Worm (Caenorhabditis elegans) whole organism, late embryonic: ENCODE measurements around the gene Y38H6C.25.
"Not testable (repeated sequence)": the region's sequence is repeated elsewhere in the genome, so short reads cannot be mapped to it uniquely, and the experiment has no call there.

Source experiments
- K02D7.2 ChIP-seq: sonication (generic microtip); optimal IDR thresholded peaks from 2 replicates; lab custom pipeline; 2017; ENCODE audit warnings: mild to moderate bottlenecking, missing genetic modification characterization, missing compliant biosample characterization
- Y22D7AL.16 ChIP-seq: sonication (generic microtip); optimal IDR thresholded peaks from 2 replicates; lab custom pipeline; 2016; ENCODE audit warnings: missing genetic modification characterization, missing compliant biosample characterization
- ahr-1 ChIP-seq: sonication (generic microtip); optimal IDR thresholded peaks from 2 replicates; lab custom pipeline; 2016; ENCODE audit warnings: missing genetic modification characterization, missing compliant biosample characterization
- ama-1 ChIP-seq: fragments of 150-350 bp; optimal IDR thresholded peaks from 2 replicates; lab custom pipeline; 2014
- ceh-18 ChIP-seq: sonication (generic microtip); optimal IDR thresholded peaks from 2 replicates; lab custom pipeline; 2016; ENCODE audit warnings: missing genetic modification characterization, missing compliant biosample characterization
- ceh-19 ChIP-seq: fragments of 200-800 bp; sonication (Bioruptor generic); optimal IDR thresholded peaks from 2 replicates; lab custom pipeline; 2018; ENCODE audit warnings: mild to moderate bottlenecking, missing genetic modification characterization, missing compliant biosample characterization
- ceh-30 ChIP-seq: fragments of 150-350 bp; optimal IDR thresholded peaks from 2 replicates; lab custom pipeline; 2014; ENCODE audit warnings: missing biosample characterization, missing genetic modification characterization
- ceh-31 ChIP-seq: sonication (generic microtip); optimal IDR thresholded peaks from 2 replicates; lab custom pipeline; 2016; ENCODE audit warnings: missing genetic modification characterization, missing compliant biosample characterization
- ceh-45 ChIP-seq: fragments of 200-800 bp; sonication (Bioruptor generic); IDR thresholded peaks from 2 replicates; pipeline ENCODE4 v1.3.6; 2022; ENCODE audit warnings: missing genetic modification reagents, missing genetic modification characterization, missing compliant biosample characterization
- ceh-9 ChIP-seq: sonication (generic microtip); optimal IDR thresholded peaks from 2 replicates; lab custom pipeline; 2016; ENCODE audit warnings: mild to moderate bottlenecking, missing genetic modification characterization, inconsistent platforms, missing compliant biosample characterization
- eyg-1 ChIP-seq: sonication (generic microtip); optimal IDR thresholded peaks from 2 replicates; lab custom pipeline; 2016; ENCODE audit warnings: missing genotype, missing genetic modification characterization, missing compliant biosample characterization
- fax-1 ChIP-seq: sonication (generic microtip); optimal IDR thresholded peaks from 2 replicates; lab custom pipeline; 2016; ENCODE audit warnings: missing genotype, missing genetic modification characterization, missing compliant biosample characterization
- fkh-10 ChIP-seq: fragments of 150-350 bp; optimal IDR thresholded peaks from 2 replicates; lab custom pipeline; 2014; ENCODE audit warnings: missing biosample characterization, missing genetic modification reagents, missing genetic modification characterization
- gmeb-2 ChIP-seq: sonication (generic microtip); optimal IDR thresholded peaks from 2 replicates; lab custom pipeline; 2016; ENCODE audit warnings: missing genetic modification characterization, inconsistent platforms, missing compliant biosample characterization
- hlh-13 ChIP-seq: fragments of 200-800 bp; sonication (Bioruptor generic); optimal IDR thresholded peaks from 2 replicates; lab custom pipeline; 2018; ENCODE audit warnings: mild to moderate bottlenecking, missing genetic modification characterization, missing compliant biosample characterization
- hlh-15 ChIP-seq: sonication (generic microtip); optimal IDR thresholded peaks from 2 replicates; lab custom pipeline; 2016; ENCODE audit warnings: missing genetic modification characterization, missing compliant biosample characterization
- hlh-30 ChIP-seq: sonication (generic microtip); optimal IDR thresholded peaks from 2 replicates; lab custom pipeline; 2017; ENCODE audit warnings: antibody characterized with exemption, missing genetic modification characterization, missing compliant biosample characterization; ENCODE audit not compliant: insufficient read depth
- mec-3 ChIP-seq: sonication (generic microtip); optimal IDR thresholded peaks from 2 replicates; lab custom pipeline; 2016; ENCODE audit warnings: borderline replicate concordance, missing genetic modification characterization, missing compliant biosample characterization
- npax-4 ChIP-seq: sonication (generic microtip); optimal IDR thresholded peaks from 2 replicates; lab custom pipeline; 2016; ENCODE audit warnings: missing genetic modification characterization, missing compliant biosample characterization
- pag-3 ChIP-seq: sonication (generic microtip); optimal IDR thresholded peaks from 2 replicates; lab custom pipeline; 2016; ENCODE audit warnings: missing compliant biosample characterization, missing genetic modification characterization, borderline replicate concordance
- pat-9 ChIP-seq: fragments of 200-800 bp; sonication (Bioruptor generic); optimal IDR thresholded peaks from 2 replicates; lab custom pipeline; 2018; ENCODE audit warnings: mild to moderate bottlenecking, missing genetic modification characterization, moderate library complexity, missing compliant biosample characterization
- pax-1 ChIP-seq: fragments of 150-350 bp; optimal IDR thresholded peaks from 2 replicates; lab custom pipeline; 2014; ENCODE audit warnings: missing biosample characterization, missing genetic modification characterization
- pha-4 ChIP-seq: fragments of 150-350 bp; optimal IDR thresholded peaks from 2 replicates; lab custom pipeline; 2018; ENCODE audit warnings: missing biosample characterization, missing genetic modification reagents, missing genetic modification characterization
- rnt-1 ChIP-seq: sonication (generic microtip); optimal IDR thresholded peaks from 2 replicates; lab custom pipeline; 2016; ENCODE audit warnings: missing genetic modification characterization, missing compliant biosample characterization
- sox-2 ChIP-seq: fragments of 200-800 bp; sonication (Bioruptor generic); IDR thresholded peaks from 2 replicates; pipeline ENCODE4 v1.3.6; 2022; ENCODE audit warnings: missing genetic modification reagents, missing genetic modification characterization, missing compliant biosample characterization

Y38H6C.25 gene

DNA sequence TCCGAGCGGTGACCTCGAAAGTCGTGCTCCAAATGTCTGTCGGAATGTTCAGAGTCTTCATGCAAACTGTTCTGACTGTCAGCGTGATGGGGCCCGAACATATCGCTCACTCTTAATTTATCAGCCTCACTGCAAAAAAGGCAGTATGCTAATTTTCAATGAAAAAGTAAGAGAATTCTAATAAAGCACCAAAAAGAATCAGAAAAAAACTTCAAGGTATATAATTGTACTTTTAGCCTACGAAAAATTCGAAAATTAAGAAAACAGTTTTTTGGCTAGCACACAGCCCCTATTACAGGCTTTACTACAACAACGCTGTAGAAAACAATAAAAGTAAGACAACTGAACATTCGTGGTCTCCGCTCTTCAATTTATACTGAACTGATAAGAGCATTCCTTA lies 42.8 kb downstream of the Y38H6C.25 start, which contains the start of gene F26F2.1:
F26F2.1 (minus strand) TSS at position 101 of the 400 bp plus-strand sequence.
- no peak for TF ChIP-seq ceh-19
- TF ChIP-seq mec-3 (tag; lab: Kevin White, UChicago), result no peak
- no peak for TF ChIP-seq pha-4
- TF ChIP-seq ceh-31, result no peak
- no peak for TF ChIP-seq K02D7.2
- TF ChIP-seq rnt-1 (tag; lab: Kevin White, UChicago), result no peak
- no peak for TF ChIP-seq hlh-30 (tag; lab: Kevin White, UChicago)
- TF ChIP-seq ahr-1 (tag; lab: Kevin White, UChicago), result no peak
- TF ChIP-seq hlh-13 (GFP tag; lab: Kevin White, UChicago), result no peak
- no peak for TF ChIP-seq fax-1
- no peak for TF ChIP-seq ceh-18
- no peak for TF ChIP-seq ama-1 (lab: Kevin White, UChicago)
- no peak for TF ChIP-seq pat-9
- TF ChIP-seq sox-2, result no peak
- no peak for TF ChIP-seq ceh-45
- TF ChIP-seq ceh-30 (tag; lab: Kevin White, UChicago), result no peak
- TF ChIP-seq pag-3, result no peak

ce11 chrV:20564054-20564453 lies 45.0 kb downstream of the Y38H6C.25 start, which contains the start of gene F26F2.13:
TSS of gene F26F2.13 (plus strand) at chrV:20564354.
- TF ChIP-seq fkh-10; ceh-9 (tag; lab: Kevin White, UChicago); eyg-1 (tag; lab: Kevin White, UChicago): not testable (repeated sequence)
- TF ChIP-seq, all 69 proteins: peak for 0; not testable (repeated sequence) for 69

ce11 chrV:20566454-20566853 lies 47.4 kb downstream of the Y38H6C.25 start, which contains the start of gene F26F2.3:
TSS of gene F26F2.3 (minus strand) at chrV:20566554.
- TF ChIP-seq pax-1 (tag; lab: Kevin White, UChicago) (no peak), npax-4 (tag; lab: Kevin White, UChicago) (no peak), gmeb-2 (tag; lab: Kevin White, UChicago) (no peak), pat-9 (no peak), hlh-15 (tag; lab: Kevin White, UChicago) (no peak), Y22D7AL.16 (no peak)

DNA sequence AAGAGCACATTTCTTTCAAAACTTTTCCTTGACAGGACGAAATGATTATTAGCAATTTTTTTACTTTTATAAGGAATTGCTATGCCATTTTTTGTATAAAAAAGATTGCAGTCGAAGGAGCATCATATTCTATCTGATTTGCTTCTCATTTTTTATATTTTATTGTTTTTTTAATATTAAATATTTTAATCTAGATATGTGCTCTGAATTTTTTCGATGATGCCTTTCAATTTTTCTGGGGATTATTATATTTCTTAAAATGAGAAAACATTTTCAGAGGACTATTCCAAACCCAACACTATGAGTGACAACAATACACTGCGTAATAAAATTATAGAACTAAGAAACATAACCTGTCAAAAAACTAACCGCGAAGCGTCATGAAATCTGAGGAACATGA lies 50.0 kb downstream of the Y38H6C.25 start, which contains the start of gene F26F2.4:
F26F2.4 (plus strand) TSS at position 301 of the 400 bp plus-strand sequence.
- TF ChIP-seq pha-4; ama-1 (lab: Kevin White, UChicago); pax-1 (tag; lab: Kevin White, UChicago): not testable (repeated sequence)
